Fruit fly (Drosophila melanogaster): Measurements from ENCODE around the gene CG31827.
"Not testable (repeated sequence)": the region's sequence is repeated elsewhere in the genome, so short reads cannot be mapped to it uniquely, and the experiment has no call there.

Gene CG31827

DNA sequence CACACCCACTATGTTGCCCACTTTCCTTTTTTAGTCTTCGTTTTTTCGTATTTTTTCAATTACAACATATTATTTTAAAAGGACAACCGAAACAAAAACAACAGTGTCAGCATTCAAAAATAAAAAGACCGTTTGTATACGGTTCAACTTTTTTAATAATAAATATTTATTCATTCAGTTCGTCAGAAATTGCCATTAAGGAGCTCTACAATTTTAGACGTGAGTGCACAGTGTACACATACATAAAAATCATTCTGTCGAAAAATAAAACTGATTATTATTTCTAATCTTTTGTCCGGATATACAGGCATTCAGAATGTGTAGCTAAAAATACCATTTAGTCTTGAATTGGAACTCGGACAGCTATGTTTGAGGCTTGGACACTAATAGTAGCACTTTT lies at the start of gene CG31827:
Gene CG31827, plus strand, starts transcription at position 301 of the 400 bp plus-strand sequence.
- TF ChIP-seq CG8478, CTCF (optimal IDR thresholded peaks at IDR 0.05): not testable (repeated sequence)

DNA sequence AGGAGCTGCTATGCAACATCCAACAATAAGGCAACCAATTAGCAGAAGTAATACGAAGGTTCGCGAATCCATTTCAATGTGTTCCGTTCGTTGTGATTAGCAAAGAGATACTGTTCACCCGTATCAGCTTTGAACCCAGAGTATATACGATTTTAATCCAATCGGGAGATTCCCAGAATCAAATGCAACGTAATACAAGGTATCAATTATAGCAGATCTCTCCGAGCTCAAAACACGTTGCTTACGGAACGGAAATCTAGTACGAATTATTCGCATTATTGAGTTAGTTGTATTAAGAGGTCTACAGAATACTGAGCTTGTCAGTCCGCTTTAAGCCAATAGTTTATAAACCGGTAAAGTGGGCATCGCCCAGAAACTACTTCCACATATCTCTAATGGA lies 45.6 kb upstream of the CG31827 start, which contains the start of gene CG44141:
Gene CG44141, minus strand, starts transcription at position 101 of the 400 bp plus-strand sequence.
- not testable (repeated sequence) for TF ChIP-seq CG8478, CTCF (optimal IDR thresholded peaks at IDR 0.05)

DNA sequence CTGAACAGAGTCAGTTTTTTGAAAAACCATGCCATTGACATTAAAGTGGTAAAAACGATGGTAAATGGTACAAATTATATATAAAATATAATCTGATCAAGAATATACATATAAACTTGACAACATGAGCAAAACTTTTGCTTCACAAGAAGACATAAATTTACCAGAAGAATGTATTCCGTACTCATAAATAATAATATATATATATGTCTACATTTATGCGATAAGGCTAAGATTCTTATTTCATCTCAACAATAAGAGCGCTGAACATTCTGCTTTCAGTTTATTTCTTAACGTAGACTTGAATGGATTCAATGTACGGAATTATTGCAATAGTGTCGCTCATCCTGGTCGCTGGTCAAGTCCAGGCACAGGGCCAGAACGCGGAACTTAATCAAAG lies 44.2 kb upstream of the CG31827 start, which contains the start of gene CG18477:
Gene CG18477, plus strand, starts transcription at position 301 of the 400 bp plus-strand sequence.
- TF ChIP-seq CG8478, CTCF (optimal IDR thresholded peaks at IDR 0.05): not testable (repeated sequence)

DNA sequence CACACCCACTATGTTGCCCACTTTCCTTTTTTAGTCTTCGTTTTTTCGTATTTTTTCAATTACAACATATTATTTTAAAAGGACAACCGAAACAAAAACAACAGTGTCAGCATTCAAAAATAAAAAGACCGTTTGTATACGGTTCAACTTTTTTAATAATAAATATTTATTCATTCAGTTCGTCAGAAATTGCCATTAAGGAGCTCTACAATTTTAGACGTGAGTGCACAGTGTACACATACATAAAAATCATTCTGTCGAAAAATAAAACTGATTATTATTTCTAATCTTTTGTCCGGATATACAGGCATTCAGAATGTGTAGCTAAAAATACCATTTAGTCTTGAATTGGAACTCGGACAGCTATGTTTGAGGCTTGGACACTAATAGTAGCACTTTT lies 35.1 kb upstream of the CG31827 start, which contains the start of gene CG18478:
Gene CG18478, plus strand, starts transcription at position 301 of the 400 bp plus-strand sequence.
- TF ChIP-seq CTCF, CG8478 (optimal IDR thresholded peaks at IDR 0.05): not testable (repeated sequence)

DNA sequence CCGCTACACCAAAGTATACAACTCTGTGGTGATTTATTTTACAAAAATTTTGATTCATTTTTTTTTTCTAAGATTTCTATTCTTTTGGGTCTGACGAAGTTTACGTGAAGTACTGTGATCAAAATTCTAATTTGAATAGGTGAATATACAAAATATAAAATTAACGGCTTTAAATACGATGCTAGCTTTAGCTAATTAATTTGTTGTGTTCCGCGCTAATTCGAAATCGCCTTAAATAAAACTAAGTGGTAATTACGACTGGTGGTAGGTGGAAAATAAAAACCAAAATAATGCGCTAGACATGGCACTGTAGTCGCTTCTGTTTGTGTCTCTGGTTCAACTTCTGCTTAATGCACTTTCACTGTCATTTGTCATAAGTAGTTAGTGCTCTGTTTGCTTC lies 29.0 kb upstream of the CG31827 start, which contains the start of gene CG43923:
Gene CG43923, minus strand, starts transcription at position 101 of the 400 bp plus-strand sequence.
- TF ChIP-seq CTCF, CG8478 (optimal IDR thresholded peaks at IDR 0.05): not testable (repeated sequence)

DNA sequence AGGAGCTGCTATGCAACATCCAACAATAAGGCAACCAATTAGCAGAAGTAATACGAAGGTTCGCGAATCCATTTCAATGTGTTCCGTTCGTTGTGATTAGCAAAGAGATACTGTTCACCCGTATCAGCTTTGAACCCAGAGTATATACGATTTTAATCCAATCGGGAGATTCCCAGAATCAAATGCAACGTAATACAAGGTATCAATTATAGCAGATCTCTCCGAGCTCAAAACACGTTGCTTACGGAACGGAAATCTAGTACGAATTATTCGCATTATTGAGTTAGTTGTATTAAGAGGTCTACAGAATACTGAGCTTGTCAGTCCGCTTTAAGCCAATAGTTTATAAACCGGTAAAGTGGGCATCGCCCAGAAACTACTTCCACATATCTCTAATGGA lies 10.6 kb upstream of the CG31827 start, which contains the start of gene CG44140:
Gene CG44140, minus strand, starts transcription at position 101 of the 400 bp plus-strand sequence.
- TF ChIP-seq CTCF, CG8478 (optimal IDR thresholded peaks at IDR 0.05): not testable (repeated sequence)

DNA sequence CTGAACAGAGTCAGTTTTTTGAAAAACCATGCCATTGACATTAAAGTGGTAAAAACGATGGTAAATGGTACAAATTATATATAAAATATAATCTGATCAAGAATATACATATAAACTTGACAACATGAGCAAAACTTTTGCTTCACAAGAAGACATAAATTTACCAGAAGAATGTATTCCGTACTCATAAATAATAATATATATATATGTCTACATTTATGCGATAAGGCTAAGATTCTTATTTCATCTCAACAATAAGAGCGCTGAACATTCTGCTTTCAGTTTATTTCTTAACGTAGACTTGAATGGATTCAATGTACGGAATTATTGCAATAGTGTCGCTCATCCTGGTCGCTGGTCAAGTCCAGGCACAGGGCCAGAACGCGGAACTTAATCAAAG lies 9.2 kb upstream of the CG31827 start, which contains the start of gene CG31780:
Gene CG31780, plus strand, starts transcription at position 301 of the 400 bp plus-strand sequence.
- not testable (repeated sequence) for TF ChIP-seq CG8478, CTCF (optimal IDR thresholded peaks at IDR 0.05)

DNA sequence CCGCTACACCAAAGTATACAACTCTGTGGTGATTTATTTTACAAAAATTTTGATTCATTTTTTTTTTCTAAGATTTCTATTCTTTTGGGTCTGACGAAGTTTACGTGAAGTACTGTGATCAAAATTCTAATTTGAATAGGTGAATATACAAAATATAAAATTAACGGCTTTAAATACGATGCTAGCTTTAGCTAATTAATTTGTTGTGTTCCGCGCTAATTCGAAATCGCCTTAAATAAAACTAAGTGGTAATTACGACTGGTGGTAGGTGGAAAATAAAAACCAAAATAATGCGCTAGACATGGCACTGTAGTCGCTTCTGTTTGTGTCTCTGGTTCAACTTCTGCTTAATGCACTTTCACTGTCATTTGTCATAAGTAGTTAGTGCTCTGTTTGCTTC lies 6.0 kb downstream of the CG31827 start, which contains the start of gene CG43924:
Gene CG43924, minus strand, starts transcription at position 101 of the 400 bp plus-strand sequence.
- not testable (repeated sequence) for TF ChIP-seq CG8478, CTCF (optimal IDR thresholded peaks at IDR 0.05)

DNA sequence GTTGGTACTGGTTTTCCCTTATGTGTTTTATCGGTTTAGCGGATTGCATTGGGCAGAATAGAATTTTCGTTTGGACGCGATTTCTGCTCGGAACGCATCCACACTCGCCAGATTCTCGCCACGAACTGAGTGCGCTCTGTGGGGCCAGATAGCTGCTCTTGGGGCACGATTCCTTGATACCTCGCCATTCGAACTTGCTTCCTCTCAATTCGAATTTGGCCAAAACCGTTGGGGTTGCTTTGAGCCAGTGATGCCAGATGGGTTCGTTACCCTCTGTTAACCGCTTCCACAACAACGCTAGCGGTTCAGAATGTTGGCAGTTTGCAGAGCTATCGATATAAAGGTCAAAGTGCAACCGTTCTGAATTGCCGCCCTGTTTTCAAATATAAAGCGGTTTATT lies 13.2 kb downstream of the CG31827 start, which contains the start of gene stol:
Gene stol, minus strand, starts transcription at position 101 of the 400 bp plus-strand sequence.
- TF ChIP-seq CTCF, CG8478 (optimal IDR thresholded peaks at IDR 0.05): not testable (repeated sequence)

DNA sequence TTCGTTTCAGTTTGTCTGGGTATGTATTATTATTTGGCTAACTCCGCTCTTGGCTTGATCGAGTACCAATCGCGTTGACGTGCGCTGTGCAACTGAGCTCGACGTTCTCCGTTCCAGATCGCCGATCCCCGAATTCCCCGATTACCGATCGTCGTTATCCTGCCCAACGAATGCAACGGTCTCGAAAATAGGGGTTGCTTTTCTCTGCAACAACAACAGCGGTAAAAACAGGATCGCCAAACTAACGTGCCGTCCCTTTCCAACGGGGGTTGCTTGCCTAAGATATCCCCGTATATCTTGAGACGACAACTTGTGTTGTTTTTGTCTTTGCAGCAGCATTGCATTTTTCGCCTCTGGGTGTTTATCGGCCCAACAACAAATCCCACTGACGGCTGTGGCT lies 26.7 kb downstream of the CG31827 start:
- TF ChIP-seq CTCF (optimal IDR thresholded peaks at IDR 0.05) (no peak), CG8478 (optimal IDR thresholded peaks at IDR 0.05) (no peak)

DNA sequence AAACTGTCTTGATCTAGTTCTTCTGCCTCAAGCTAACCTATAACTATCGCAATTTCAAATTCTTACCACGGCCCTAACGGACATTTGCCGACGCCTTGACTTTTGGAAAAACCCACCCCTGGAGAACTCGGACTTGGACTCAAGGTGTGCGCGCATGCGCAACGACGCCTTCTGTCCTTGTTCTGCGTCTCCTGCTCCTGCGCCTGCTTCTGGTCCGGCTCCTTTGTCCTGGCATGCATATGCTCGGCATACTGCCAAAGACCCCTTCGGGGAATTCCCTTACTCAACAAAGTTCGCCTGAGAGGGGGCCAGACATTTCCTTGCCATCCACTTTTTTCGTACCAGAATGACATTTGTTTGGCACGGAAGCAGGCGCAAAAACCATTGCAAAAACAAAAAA lies 30.9 kb downstream of the CG31827 start:
- TF ChIP-seq CG8478 (optimal IDR thresholded peaks at IDR 0.05) = no peak
- TF ChIP-seq CTCF (optimal IDR thresholded peaks at IDR 0.05) = no peak

DNA sequence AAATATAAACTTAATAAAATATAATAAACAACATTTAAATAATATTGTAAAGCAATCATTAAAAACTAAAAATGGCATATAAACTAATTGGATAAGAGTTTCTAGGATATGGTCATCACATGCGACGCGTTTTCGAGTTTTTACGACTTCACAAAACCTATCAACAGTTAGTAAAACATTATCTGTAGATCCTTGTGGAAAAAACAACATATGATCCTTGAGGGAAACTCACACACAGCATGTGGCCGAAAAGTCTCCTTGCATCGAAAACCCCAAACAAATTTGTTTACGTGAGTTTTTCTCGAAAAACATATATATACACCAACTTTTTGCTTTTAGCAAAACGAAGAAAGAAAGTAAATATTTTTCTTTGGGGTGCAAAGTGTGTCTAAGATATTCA lies 35.9 kb downstream of the CG31827 start:
- TF ChIP-seq CG8478 (optimal IDR thresholded peaks at IDR 0.05) (no peak), CTCF (optimal IDR thresholded peaks at IDR 0.05) (no peak)

DNA sequence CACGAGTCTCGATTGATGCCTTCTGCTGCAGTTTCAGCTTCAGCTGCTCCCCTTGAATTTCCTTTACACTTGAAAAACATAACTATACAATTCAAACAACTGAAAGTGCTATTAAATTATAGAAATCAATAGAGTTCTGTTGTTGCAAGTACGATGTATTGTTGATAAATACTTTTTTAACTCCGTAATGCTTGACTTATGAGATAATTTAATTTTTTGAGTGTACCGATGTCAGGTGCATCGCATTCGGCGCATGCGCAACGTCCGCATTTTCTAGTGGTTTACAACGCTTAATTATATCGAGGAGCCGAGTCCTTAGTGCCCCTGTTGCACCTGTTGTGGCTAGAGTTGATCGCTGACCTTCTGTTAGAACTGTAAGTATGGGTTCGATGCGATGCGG lies 36.4 kb downstream of the CG31827 start:
- TF ChIP-seq CTCF (optimal IDR thresholded peaks at IDR 0.05) (no peak), CG8478 (optimal IDR thresholded peaks at IDR 0.05) (no peak)

DNA sequence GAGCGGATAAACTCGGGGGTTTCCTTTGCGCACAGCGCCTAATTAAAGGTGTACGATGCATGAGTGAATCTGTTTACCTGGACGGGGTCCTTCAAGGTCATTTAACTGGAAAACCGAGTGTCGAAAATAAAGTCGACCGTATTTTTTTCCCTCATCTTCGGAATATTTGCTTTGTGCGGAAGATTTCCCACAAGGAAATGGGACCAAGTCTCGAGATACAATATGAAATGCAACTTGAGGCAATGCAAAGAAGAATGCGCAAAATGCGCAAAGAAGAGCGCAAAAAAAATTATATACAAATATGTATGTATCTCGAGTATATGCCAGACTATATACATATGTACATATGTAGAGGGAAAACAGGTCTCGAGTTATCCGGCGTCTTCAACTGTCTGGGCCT lies 38.0 kb downstream of the CG31827 start:
- TF ChIP-seq CTCF (optimal IDR thresholded peaks at IDR 0.05) = no peak
- TF ChIP-seq CG8478 (optimal IDR thresholded peaks at IDR 0.05) = no peak

DNA sequence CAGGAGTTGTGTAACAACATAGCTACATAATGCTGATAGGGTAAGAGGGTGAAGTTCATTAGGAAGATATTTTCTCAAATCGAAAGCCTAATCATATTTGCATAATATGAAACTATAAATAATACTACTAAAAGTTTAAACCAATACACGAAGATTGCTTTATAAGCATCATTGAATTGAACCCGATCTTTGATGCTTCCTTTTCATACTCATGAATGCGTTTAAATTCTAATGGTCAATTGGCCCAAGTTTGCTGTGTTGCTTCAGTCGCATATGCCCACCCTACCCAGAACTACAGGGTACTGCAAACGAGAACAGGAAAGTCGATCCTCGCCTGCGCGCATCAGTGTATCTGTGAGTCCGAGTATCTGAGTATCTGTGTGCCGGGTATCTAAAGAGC lies 38.6 kb downstream of the CG31827 start:
- TF ChIP-seq CG8478 (optimal IDR thresholded peaks at IDR 0.05) = no peak
- TF ChIP-seq CTCF (optimal IDR thresholded peaks at IDR 0.05) = no peak

Measured in S2 (cell line).